Worm (Caenorhabditis elegans): ENCODE measurements around the gene C01G10.15.

The C01G10.15 gene

DNA sequence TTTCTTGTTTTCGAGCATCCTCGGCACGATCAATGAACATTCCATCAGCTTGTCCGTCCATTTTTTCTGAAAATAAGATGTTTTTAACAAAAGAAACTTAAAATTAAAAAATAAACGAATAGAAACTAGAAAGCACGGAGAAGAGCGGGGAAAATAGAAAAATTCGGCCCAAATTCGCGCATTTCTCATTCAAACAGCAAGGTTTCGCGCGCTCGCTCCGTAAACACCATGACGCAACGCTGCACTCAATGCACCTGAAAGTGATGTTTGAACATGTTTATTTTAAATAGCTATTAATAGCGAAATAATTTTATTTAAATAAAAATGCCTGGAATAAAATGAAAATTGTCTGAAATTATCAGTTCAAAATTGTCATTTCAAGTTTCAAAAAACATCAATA, 27.6 kb downstream of the C01G10.15 start, which contains the start of the genes mcm-3 and C25D7.15 (continued):
- TF ChIP-seq sup-37 (GFP tag; optimal IDR thresholded peaks at IDR 0.05) (no peak), lsy-2 (tag; optimal IDR thresholded peaks at IDR 0.05) (peak; percentile 17 to 47), Y116A8C.19 (tag; optimal IDR thresholded peaks at IDR 0.05; ENCODE audit: borderline replicate concordance) (no peak), C34B4.2 (tag; optimal IDR thresholded peaks at IDR 0.05) (no peak), xbp-1 (tag; optimal IDR thresholded peaks at IDR 0.05) (no peak), pag-3 (tag; optimal IDR thresholded peaks at IDR 0.05; ENCODE audit: borderline replicate concordance, insufficient read depth) (no peak), ceh-63 (GFP tag; optimal IDR thresholded peaks at IDR 0.05) (no peak), fkh-8 (tag; optimal IDR thresholded peaks at IDR 0.05) (no peak), F16B12.6 (tag; optimal IDR thresholded peaks at IDR 0.05) (peak; percentile 88), lin-39 (tag; optimal IDR thresholded peaks at IDR 0.05) (no peak), pax-3 (tag; optimal IDR thresholded peaks at IDR 0.05) (no peak), nhr-85 (tag) (peak; percentile 38), lin-13 (GFP tag; optimal IDR thresholded peaks at IDR 0.05) (no peak), ztf-4 (tag; optimal IDR thresholded peaks at IDR 0.05) (no peak), isw-1 (GFP tag; IDR thresholded peaks at IDR 0.05) (no peak), mdl-1 (tag; optimal IDR thresholded peaks at IDR 0.05) (no peak), unc-98 (GFP tag; IDR thresholded peaks at IDR 0.05) (no peak), efl-1 (optimal IDR thresholded peaks at IDR 0.05) (peak; percentile 67 to 87), efl-1 (GFP tag; optimal IDR thresholded peaks at IDR 0.05 in 1 of 2) (peak; percentile 88 to 98), egl-13 (tag; optimal IDR thresholded peaks at IDR 0.05) (no peak), dsc-1 (tag; optimal IDR thresholded peaks at IDR 0.05) (no peak), sptf-1 (tag; optimal IDR thresholded peaks at IDR 0.05) (no peak), ets-5 (GFP tag; IDR thresholded peaks at IDR 0.05) (no peak), tbx-2 (tag; optimal IDR thresholded peaks at IDR 0.05) (peak; percentile 6), ceh-90 (tag; optimal IDR thresholded peaks at IDR 0.05) (no peak), nhr-84 (tag; optimal IDR thresholded peaks at IDR 0.05) (no peak), irx-1 (tag; optimal IDR thresholded peaks at IDR 0.05) (no peak), skn-1 (tag; optimal IDR thresholded peaks at IDR 0.05) (peak; percentile 37), C16A3.4 (tag; optimal IDR thresholded peaks at IDR 0.05) (peak; percentile 34), vab-15 (tag; optimal IDR thresholded peaks at IDR 0.05) (no peak), nhr-76 (tag; optimal IDR thresholded peaks at IDR 0.05) (no peak), lin-14 (GFP tag; optimal IDR thresholded peaks at IDR 0.05) (no peak), unc-130 (tag; optimal IDR thresholded peaks at IDR 0.05) (peak; percentile 67), lin-15B (tag; optimal IDR thresholded peaks at IDR 0.05) (peak; percentile 13), blmp-1 (tag; optimal IDR thresholded peaks at IDR 0.05) (peak; percentile 33), hlh-4 (tag; optimal IDR thresholded peaks at IDR 0.05) (no peak), C04F5.9 (tag; optimal IDR thresholded peaks at IDR 0.05) (no peak), sox-4 (tag; optimal IDR thresholded peaks at IDR 0.05) (no peak), hlh-17 (GFP tag; optimal IDR thresholded peaks at IDR 0.05; ENCODE audit: borderline replicate concordance) (no peak), fkh-10 (GFP tag; optimal IDR thresholded peaks at IDR 0.05) (no peak), elt-3 (tag; optimal IDR thresholded peaks at IDR 0.05) (peak in 1 of 6 experiments; percentile 8), elt-2 (tag; optimal IDR thresholded peaks at IDR 0.05) (no peak), ceh-8 (GFP tag; optimal IDR thresholded peaks at IDR 0.05) (no peak), snpc-4 (tag; optimal IDR thresholded peaks at IDR 0.05) (no peak), pqm-1 (tag; optimal IDR thresholded peaks at IDR 0.05) (no peak), nhr-28 (tag; optimal IDR thresholded peaks at IDR 0.05) (no peak), nhr-47 (tag; optimal IDR thresholded peaks at IDR 0.05) (peak; percentile 25), grh-1 (GFP tag; IDR thresholded peaks at IDR 0.05) (no peak), ceh-88 (GFP tag; IDR thresholded peaks at IDR 0.05) (no peak), alr-1 (tag; optimal IDR thresholded peaks at IDR 0.05; ENCODE audit: borderline replicate concordance) (no peak), nhr-237 (tag; optimal IDR thresholded peaks at IDR 0.05) (no peak), egl-27 (tag; optimal IDR thresholded peaks at IDR 0.05) (no peak), nhr-90 (tag; optimal IDR thresholded peaks at IDR 0.05; ENCODE audit: poor library complexity) (peak; percentile 41), aly-2 (tag; optimal IDR thresholded peaks at IDR 0.05) (no peak)
